Worm (Caenorhabditis elegans): ENCODE measurements around the gene clp-10.

DNA sequence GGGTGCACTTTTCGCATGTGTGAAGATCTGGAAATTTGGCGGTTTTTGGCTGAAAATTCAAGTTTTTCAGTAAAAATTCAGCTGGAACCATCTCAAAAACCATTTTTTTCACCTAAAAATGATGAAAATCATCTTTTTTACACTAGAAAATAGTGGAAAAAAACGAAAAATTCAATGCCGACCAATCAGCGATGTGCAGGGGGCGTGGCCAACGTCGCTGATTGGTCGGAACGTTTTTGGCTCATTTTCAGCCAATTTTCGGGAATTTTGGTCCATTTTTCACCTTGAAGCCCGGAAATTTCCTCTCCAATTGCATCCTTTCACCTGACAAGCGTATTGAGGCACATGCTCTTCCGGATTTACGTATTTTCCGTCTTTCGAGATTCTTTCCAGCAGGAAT, 46.4 kb upstream of the clp-10 start:
- no peak for TF ChIP-seq ama-1 (optimal IDR thresholded peaks at IDR 0.05)
- no peak for TF ChIP-seq ceh-13 (GFP tag; optimal IDR thresholded peaks at IDR 0.05)
- TF ChIP-seq ceh-36 (tag; optimal IDR thresholded peaks at IDR 0.05): no peak
- no peak for TF ChIP-seq sea-1 (GFP tag; conservative IDR thresholded peaks at IDR 0.05)
- TF ChIP-seq B0310.2 (tag; optimal IDR thresholded peaks at IDR 0.05): no peak
- no peak for TF ChIP-seq tbx-37 (GFP tag; conservative IDR thresholded peaks at IDR 0.05)
- no peak for TF ChIP-seq F13C5.2 (tag; optimal IDR thresholded peaks at IDR 0.05)
- TF ChIP-seq hmg-4 (GFP tag; optimal IDR thresholded peaks at IDR 0.05): no peak
- no peak for TF ChIP-seq hmbx-1 (tag; optimal IDR thresholded peaks at IDR 0.05)

Data from whole organism, early embryonic.